Worm (Caenorhabditis elegans) whole organism, L3 larva: ENCODE measurements around the gene pak-1.

Experiments used
- aly-2 ChIP-seq: fragments of 150-350 bp; optimal IDR thresholded peaks from 2 replicates; lab custom pipeline; 2014; ENCODE audit warnings: missing biosample characterization, missing genetic modification characterization
- ceh-9 ChIP-seq: sonication (generic microtip); optimal IDR thresholded peaks from 2 replicates; lab custom pipeline; 2018; ENCODE audit warnings: missing biosample characterization, missing genetic modification characterization
- egl-27 ChIP-seq: sonication (generic microtip); optimal IDR thresholded peaks from 4 replicates; lab custom pipeline; 2017; ENCODE audit warnings: missing biosample characterization, missing genetic modification reagents, missing genetic modification characterization
- egl-5 ChIP-seq: fragments of 150-350 bp; optimal IDR thresholded peaks from 2 replicates; lab custom pipeline; 2017; ENCODE audit warnings: missing biosample characterization, missing genetic modification reagents, missing genetic modification characterization, inconsistent platforms
- elt-3 ChIP-seq, 3 experiments: fragments of 150-350 bp in 1 of 3; sonication (generic microtip) in 2 of 3; optimal IDR thresholded peaks; 2 replicates in 2 of 3; 4 replicates in 1 of 3; lab custom pipeline; 2014 to 2017; ENCODE audit warnings: missing biosample characterization in 3 of 3, missing genetic modification characterization in 3 of 3
- fkh-10 ChIP-seq: sonication (generic microtip); optimal IDR thresholded peaks from 2 replicates; lab custom pipeline; 2017; ENCODE audit warnings: missing biosample characterization, missing genetic modification reagents, missing genetic modification characterization
- lin-15B ChIP-seq: fragments of 150-350 bp; optimal IDR thresholded peaks from 2 replicates; lab custom pipeline; 2014; ENCODE audit warnings: missing biosample characterization, missing genetic modification characterization
- mdl-1 ChIP-seq: fragments of 150-350 bp; optimal IDR thresholded peaks from 2 replicates; lab custom pipeline; 2014; ENCODE audit warnings: missing biosample characterization, missing genetic modification characterization
- nfya-1 ChIP-seq: sonication (generic microtip); optimal IDR thresholded peaks from 2 replicates; lab custom pipeline; 2017; ENCODE audit warnings: missing genetic modification characterization, mild to moderate bottlenecking, missing compliant biosample characterization, antibody characterized with exemption, moderate library complexity; ENCODE audit not compliant: insufficient read depth
- nhr-12 ChIP-seq: fragments of 150-350 bp; optimal IDR thresholded peaks from 2 replicates; lab custom pipeline; 2014; ENCODE audit warnings: missing biosample characterization, missing genetic modification characterization
- unc-39 ChIP-seq: sonication (generic microtip); optimal IDR thresholded peaks from 4 replicates; lab custom pipeline; 2017; ENCODE audit warnings: missing biosample characterization, missing genetic modification characterization
- unc-62 ChIP-seq: fragments of 150-350 bp; sonication (generic microtip); optimal IDR thresholded peaks from 4 replicates; lab custom pipeline; 2014; ENCODE audit warnings: missing biosample characterization, missing genetic modification reagents, missing genetic modification characterization
- ztf-11 ChIP-seq: fragments of 150-350 bp; optimal IDR thresholded peaks from 2 replicates; lab custom pipeline; 2014; ENCODE audit warnings: missing biosample characterization, missing genetic modification characterization

- TF ChIP-seq lin-15B (tag; lab: Kevin White, UChicago), result no peak
- no peak for TF ChIP-seq nhr-12 (tag; lab: Kevin White, UChicago)
- no peak for TF ChIP-seq ceh-9 (tag; lab: Kevin White, UChicago)
- no peak for TF ChIP-seq unc-39 (tag; lab: Kevin White, UChicago)
- no peak for TF ChIP-seq egl-5
- TF ChIP-seq ztf-11 (tag; lab: Kevin White, UChicago), result no peak
- TF ChIP-seq nfya-1, result no peak
- no peak for TF ChIP-seq fkh-10 (GFP tag; lab: Kevin White, UChicago)
- TF ChIP-seq egl-27, result no peak
- no peak for TF ChIP-seq mdl-1 (tag; lab: Kevin White, UChicago)
- no peak for TF ChIP-seq aly-2 (tag; lab: Kevin White, UChicago)
- no peak for TF ChIP-seq elt-3 (tag; optimal IDR thresholded peaks at IDR 0.05; lab: Kevin White, UChicago)
- no peak for TF ChIP-seq unc-62 (GFP tag; lab: Kevin White, UChicago)
Observed at ce11 chrX:5995613-5996206, 52.7 kb downstream of the pak-1 start, which contains the start of gene inx-3.
